Worm (Caenorhabditis elegans): ENCODE measurements around the gene gpx-7.

gpx-7 gene

DNA sequence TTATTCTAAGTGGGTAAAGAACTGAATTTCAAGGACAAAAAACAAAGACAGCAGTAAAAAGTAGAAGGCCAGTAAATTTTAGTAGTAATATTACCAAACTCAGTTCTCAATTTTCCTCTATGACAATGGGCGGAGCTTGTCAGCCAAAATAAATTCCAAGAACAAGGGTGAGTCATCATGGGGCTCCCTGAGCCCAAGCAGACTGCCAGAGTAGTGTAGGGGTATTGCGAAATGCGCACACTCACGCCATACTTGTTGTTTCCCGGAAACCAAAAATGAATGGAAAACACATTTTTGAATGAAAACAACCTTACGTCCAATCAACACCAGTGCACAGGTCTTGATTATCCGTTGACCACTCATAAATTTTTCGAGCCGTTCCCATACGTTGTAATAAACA, 7.8 kb downstream of the gpx-7 start (continued):
- no peak for TF ChIP-seq elt-2 (tag; optimal IDR thresholded peaks at IDR 0.05)
- no peak for TF ChIP-seq ceh-63 (GFP tag; optimal IDR thresholded peaks at IDR 0.05)
- no peak for TF ChIP-seq C34B4.2 (tag; optimal IDR thresholded peaks at IDR 0.05)
- no peak for TF ChIP-seq lir-3 (tag; optimal IDR thresholded peaks at IDR 0.05; ENCODE audit: poor library complexity)
- no peak for TF ChIP-seq ceh-90 (tag; optimal IDR thresholded peaks at IDR 0.05)
- TF ChIP-seq fos-1 (tag; optimal IDR thresholded peaks at IDR 0.05): peak; percentile 94
- no peak for TF ChIP-seq ets-5 (GFP tag; IDR thresholded peaks at IDR 0.05)
- TF ChIP-seq lin-13 (GFP tag; optimal IDR thresholded peaks at IDR 0.05): peak; percentile 12
- TF ChIP-seq aha-1 (tag; optimal IDR thresholded peaks at IDR 0.05): no peak
- no peak for TF ChIP-seq nhr-28 (tag; optimal IDR thresholded peaks at IDR 0.05)
- no peak for TF ChIP-seq F16B12.6 (tag; optimal IDR thresholded peaks at IDR 0.05)
- no peak for TF ChIP-seq sup-37 (GFP tag; optimal IDR thresholded peaks at IDR 0.05)
- TF ChIP-seq nhr-77 (tag; optimal IDR thresholded peaks at IDR 0.05): no peak
- peak; percentile 86 for TF ChIP-seq nhr-71 (tag; optimal IDR thresholded peaks at IDR 0.05)
- TF ChIP-seq sptf-1 (tag; optimal IDR thresholded peaks at IDR 0.05): no peak
- TF ChIP-seq tbx-2 (tag; optimal IDR thresholded peaks at IDR 0.05): peak; percentile 22
- TF ChIP-seq ama-1 (optimal IDR thresholded peaks at IDR 0.05): no peak
- TF ChIP-seq nhr-237 (tag; optimal IDR thresholded peaks at IDR 0.05): no peak
- no peak for TF ChIP-seq nhr-19 (GFP tag; conservative IDR thresholded peaks at IDR 0.05)
- TF ChIP-seq pag-3 (tag; optimal IDR thresholded peaks at IDR 0.05; ENCODE audit: borderline replicate concordance, insufficient read depth): no peak
- TF ChIP-seq jun-1 (tag; optimal IDR thresholded peaks at IDR 0.05): peak; percentile 68
- no peak for TF ChIP-seq blmp-1 (tag; optimal IDR thresholded peaks at IDR 0.05)
- TF ChIP-seq nhr-11 (tag; optimal IDR thresholded peaks at IDR 0.05): peak; percentile 56
- TF ChIP-seq hlh-4 (tag; optimal IDR thresholded peaks at IDR 0.05): peak; percentile 33
- no peak for TF ChIP-seq elt-3 (tag; optimal IDR thresholded peaks at IDR 0.05)
- TF ChIP-seq lin-15B (tag; optimal IDR thresholded peaks at IDR 0.05): no peak
- TF ChIP-seq dpl-1 (GFP tag; optimal IDR thresholded peaks at IDR 0.05): no peak
- TF ChIP-seq mab-9 (GFP tag; IDR thresholded peaks at IDR 0.05): no peak
- peak in 2 of 3 experiments; percentile 1 to 15 for TF ChIP-seq ceh-82 (tag; optimal IDR thresholded peaks at IDR 0.05)
- no peak for TF ChIP-seq nhr-85 (tag)
- TF ChIP-seq unc-62 (GFP tag; optimal IDR thresholded peaks at IDR 0.05): no peak
- TF ChIP-seq egl-27 (tag; optimal IDR thresholded peaks at IDR 0.05): no peak
- no peak for TF ChIP-seq alr-1 (tag; optimal IDR thresholded peaks at IDR 0.05; ENCODE audit: borderline replicate concordance)
- peak; percentile 1 for TF ChIP-seq mef-2 (tag; optimal IDR thresholded peaks at IDR 0.05)
- no peak for TF ChIP-seq lin-35 (GFP tag; optimal IDR thresholded peaks at IDR 0.05)
- no peak for TF ChIP-seq unc-130 (tag; optimal IDR thresholded peaks at IDR 0.05)
- TF ChIP-seq pax-3 (tag; optimal IDR thresholded peaks at IDR 0.05): peak; percentile 19
- no peak for TF ChIP-seq tlp-1 (tag; optimal IDR thresholded peaks at IDR 0.05)
- TF ChIP-seq egl-13 (tag; optimal IDR thresholded peaks at IDR 0.05): peak; percentile 59
- TF ChIP-seq fkh-8 (tag; optimal IDR thresholded peaks at IDR 0.05): peak; percentile 94
- peak; percentile 67 for TF ChIP-seq nhr-47 (tag; optimal IDR thresholded peaks at IDR 0.05)
- TF ChIP-seq skn-1 (tag; optimal IDR thresholded peaks at IDR 0.05): peak; percentile 25
- no peak for TF ChIP-seq snpc-4 (tag; optimal IDR thresholded peaks at IDR 0.05)
- peak; percentile 84 for TF ChIP-seq zip-4 (GFP tag; optimal IDR thresholded peaks at IDR 0.05)
- peak; percentile 53 for TF ChIP-seq mep-1 (tag; optimal IDR thresholded peaks at IDR 0.05)
- TF ChIP-seq Y116A8C.19 (tag; optimal IDR thresholded peaks at IDR 0.05; ENCODE audit: borderline replicate concordance): no peak
- TF ChIP-seq efl-3 (GFP tag; optimal IDR thresholded peaks at IDR 0.05): no peak
- TF ChIP-seq swsn-7 (tag; optimal IDR thresholded peaks at IDR 0.05): peak; percentile 63
